Fruit fly (Drosophila melanogaster) S2 (cell line): Measurements from ENCODE around the gene CG5096.
A peak's percentile ranks its signal among the peaks of the same experiment; 100 is the strongest.

Experiments used
- CG8478 ChIP-seq: fragments of >200 bp; optimal IDR thresholded peaks from 2 replicates; lab custom pipeline; 2018
- CTCF ChIP-seq, 2 experiments: fragments of >200 bp; optimal IDR thresholded peaks; 2 replicates each; lab custom pipeline; 2018

CG5096 gene

dm6 chr2L:10381890-10382450 is at the start of gene CG5096:
Gene CG5096, plus strand, starts transcription at chr2L:10382263.
- TF ChIP-seq CTCF (optimal IDR thresholded peaks at IDR 0.05; lab: Kevin White, UChicago), result no peak
- no peak for TF ChIP-seq CG8478 (lab: Kevin White, UChicago)

- TF ChIP-seq CTCF (optimal IDR thresholded peaks at IDR 0.05; lab: Kevin White, UChicago) (peak in 1 of 2 experiments; percentile 1), CG8478 (lab: Kevin White, UChicago) (no peak)
Measured at dm6 chr2L:10333091-10333991, 48.7 kb upstream of the CG5096 start, which contains the start of gene GATAd. Gene GATAd, plus strand, starts transcription at chr2L:10333734.

dm6 chr2L:10334213-10334612 is 47.9 kb upstream of the CG5096 start:
- no peak for TF ChIP-seq CG8478 (lab: Kevin White, UChicago)
- no peak for TF ChIP-seq CTCF (optimal IDR thresholded peaks at IDR 0.05; lab: Kevin White, UChicago)

dm6 chr2L:10334854-10335277 is 47.2 kb upstream of the CG5096 start:
- no peak for TF ChIP-seq CG8478 (lab: Kevin White, UChicago)

dm6 chr2L:10339212-10339721 is 42.8 kb upstream of the CG5096 start, which contains the start of gene SamDC:
Gene SamDC, plus strand, starts transcription at chr2L:10339457.
- TF ChIP-seq CG8478 (lab: Kevin White, UChicago) (no peak), CTCF (optimal IDR thresholded peaks at IDR 0.05; lab: Kevin White, UChicago) (peak in 1 of 2 experiments; percentile 15)

dm6 chr2L:10339841-10340240 is 42.2 kb upstream of the CG5096 start:
- TF ChIP-seq CG8478 (lab: Kevin White, UChicago) (no peak), CTCF (optimal IDR thresholded peaks at IDR 0.05; lab: Kevin White, UChicago) (no peak)

- no peak for TF ChIP-seq CG8478 (lab: Kevin White, UChicago)
- no peak for TF ChIP-seq CTCF (optimal IDR thresholded peaks at IDR 0.05; lab: Kevin White, UChicago)
Measured at dm6 chr2L:10341405-10341804, 40.7 kb upstream of the CG5096 start, which contains the start of gene CG31715. Gene CG31715, plus strand, starts transcription at chr2L:10341616.

- TF ChIP-seq CG8478 (lab: Kevin White, UChicago), result no peak
- TF ChIP-seq CTCF (optimal IDR thresholded peaks at IDR 0.05; lab: Kevin White, UChicago), result no peak
Measured at dm6 chr2L:10342471-10342870, 39.6 kb upstream of the CG5096 start, which contains the start of gene Sps2. Gene Sps2, plus strand, starts transcription at chr2L:10342594.

- TF ChIP-seq CTCF (optimal IDR thresholded peaks at IDR 0.05; lab: Kevin White, UChicago), result no peak
- no peak for TF ChIP-seq CG8478 (lab: Kevin White, UChicago)
Measured at dm6 chr2L:10344029-10344606, 37.9 kb upstream of the CG5096 start, which contains the start of gene Frmd5. Gene Frmd5, plus strand, starts transcription at chr2L:10344442.

- TF ChIP-seq CTCF (optimal IDR thresholded peaks at IDR 0.05; lab: Kevin White, UChicago) (no peak), CG8478 (lab: Kevin White, UChicago) (no peak)
Measured at dm6 chr2L:10351130-10351529, 30.9 kb upstream of the CG5096 start.

- TF ChIP-seq CTCF (optimal IDR thresholded peaks at IDR 0.05; lab: Kevin White, UChicago), result no peak
- TF ChIP-seq CG8478 (lab: Kevin White, UChicago), result no peak
Measured at dm6 chr2L:10353871-10354270, 28.2 kb upstream of the CG5096 start, which contains the start of gene CG34367. Gene CG34367, minus strand, starts transcription at chr2L:10353905.

- TF ChIP-seq CTCF (optimal IDR thresholded peaks at IDR 0.05; lab: Kevin White, UChicago), result no peak
- no peak for TF ChIP-seq CG8478 (lab: Kevin White, UChicago)
Measured at dm6 chr2L:10356508-10356907, 25.6 kb upstream of the CG5096 start, which contains the start of the genes CtsL4 and ClpP. Gene CtsL4, minus strand, starts transcription at chr2L:10356597. Gene ClpP, plus strand, starts transcription at chr2L:10356795.

dm6 chr2L:10362408-10363067 is 19.5 kb upstream of the CG5096 start, which contains the start of the genes Cand1 and pim:
Gene Cand1, minus strand, starts transcription at chr2L:10362707.
Gene pim, plus strand, starts transcription at chr2L:10362989.
- no peak for TF ChIP-seq CG8478 (lab: Kevin White, UChicago)

dm6 chr2L:10364229-10364628 is 17.8 kb upstream of the CG5096 start, which contains the start of gene lft:
Gene lft, plus strand, starts transcription at chr2L:10364471.
- TF ChIP-seq CTCF (optimal IDR thresholded peaks at IDR 0.05; lab: Kevin White, UChicago), result no peak
- no peak for TF ChIP-seq CG8478 (lab: Kevin White, UChicago)
